Worm (Caenorhabditis elegans) whole organism, L1 larva: ENCODE measurements around the gene rpl-32.
A peak's percentile ranks its signal among the peaks of the same experiment; 100 is the strongest.

ENCODE experiments used
- C04F5.9 ChIP-seq: sonication (generic microtip); optimal IDR thresholded peaks from 2 replicates; lab custom pipeline; 2016; ENCODE audit warnings: missing genetic modification characterization, missing compliant biosample characterization
- C34B4.2 ChIP-seq: sonication (generic microtip); optimal IDR thresholded peaks from 2 replicates; lab custom pipeline; 2017; ENCODE audit warnings: mild to moderate bottlenecking, missing genetic modification characterization, missing compliant biosample characterization
- Y116A8C.19 ChIP-seq: sonication (generic microtip); optimal IDR thresholded peaks from 2 replicates; lab custom pipeline; 2016; ENCODE audit warnings: missing compliant biosample characterization, missing genetic modification characterization, borderline replicate concordance
- aha-1 ChIP-seq: fragments of 150-350 bp; optimal IDR thresholded peaks from 2 replicates; lab custom pipeline; 2014; ENCODE audit warnings: missing biosample characterization, missing genetic modification characterization
- alr-1 ChIP-seq: fragments of 200-800 bp; sonication (Bioruptor generic); optimal IDR thresholded peaks from 2 replicates; lab custom pipeline; 2018; ENCODE audit warnings: borderline replicate concordance, mild to moderate bottlenecking, missing genetic modification characterization, missing compliant biosample characterization
- blmp-1 ChIP-seq: fragments of 150-350 bp; optimal IDR thresholded peaks from 2 replicates; lab custom pipeline; 2014; ENCODE audit warnings: missing biosample characterization, missing genetic modification characterization
- ceh-82 ChIP-seq, 3 experiments: fragments of 150-350 bp in 1 of 3; sonication (generic microtip) in 2 of 3; optimal IDR thresholded peaks; 2 replicates each; lab custom pipeline; 2014 to 2017; ENCODE audit warnings: missing biosample characterization in 3 of 3, missing genetic modification characterization in 3 of 3
- ceh-88 ChIP-seq: fragments of 200-800 bp; sonication (Bioruptor generic); IDR thresholded peaks from 2 replicates; pipeline ENCODE4 v1.3.6; 2022; ENCODE audit warnings: missing genetic modification characterization, missing compliant biosample characterization
- ceh-90 ChIP-seq: sonication (generic microtip); optimal IDR thresholded peaks from 2 replicates; lab custom pipeline; 2016; ENCODE audit warnings: missing genetic modification characterization, missing compliant biosample characterization
- dsc-1 ChIP-seq: sonication (generic microtip); optimal IDR thresholded peaks from 2 replicates; lab custom pipeline; 2016; ENCODE audit warnings: mild to moderate bottlenecking, missing genetic modification characterization, missing compliant biosample characterization
- efl-3 ChIP-seq: fragments of 200-800 bp; sonication (Bioruptor generic); optimal IDR thresholded peaks from 2 replicates; lab custom pipeline; 2018; ENCODE audit warnings: mild to moderate bottlenecking, missing genetic modification characterization, missing compliant biosample characterization
- egl-27 ChIP-seq, 2 experiments: fragments of 150-350 bp in 1 of 2; sonication (generic microtip); optimal IDR thresholded peaks; 3 replicates each; lab custom pipeline; 2017 to 2018; ENCODE audit warnings: missing biosample characterization in 2 of 2, missing genetic modification characterization in 2 of 2, missing genetic modification reagents in 2 of 2
- elt-2 ChIP-seq: sonication (generic microtip); optimal IDR thresholded peaks from 2 replicates; lab custom pipeline; 2016; ENCODE audit warnings: missing genetic modification characterization, mild to moderate bottlenecking, inconsistent platforms, missing compliant biosample characterization, missing genetic modification reagents
- elt-3 ChIP-seq, 6 experiments: fragments of 150-350 bp in 1 of 6; sonication (generic microtip); optimal IDR thresholded peaks; 2 replicates each; lab custom pipeline; 2017 to 2018; ENCODE audit warnings: missing biosample characterization in 6 of 6, missing genetic modification characterization in 6 of 6, inconsistent platforms in 1 of 6
- ets-5 ChIP-seq: fragments of 200-800 bp; sonication (Bioruptor generic); IDR thresholded peaks from 2 replicates; pipeline ENCODE4 v1.3.6; 2022; ENCODE audit warnings: missing genetic modification characterization, missing compliant biosample characterization
- fkh-10 ChIP-seq: sonication (generic microtip); optimal IDR thresholded peaks from 2 replicates; lab custom pipeline; 2017; ENCODE audit warnings: missing biosample characterization, missing genetic modification reagents, missing genetic modification characterization
- grh-1 ChIP-seq: fragments of 200-800 bp; sonication (Bioruptor generic); IDR thresholded peaks from 2 replicates; pipeline ENCODE4 v1.3.6; 2022; ENCODE audit warnings: missing genetic modification reagents, missing genetic modification characterization, missing compliant biosample characterization
- hlh-17 ChIP-seq: fragments of 200-800 bp; sonication (Bioruptor generic); optimal IDR thresholded peaks from 2 replicates; lab custom pipeline; 2018; ENCODE audit warnings: missing genetic modification characterization, mild to moderate bottlenecking, missing compliant biosample characterization, moderate library complexity, borderline replicate concordance
- hlh-4 ChIP-seq: sonication (generic microtip); optimal IDR thresholded peaks from 2 replicates; lab custom pipeline; 2016; ENCODE audit warnings: mild to moderate bottlenecking, missing genetic modification characterization, missing compliant biosample characterization
- irx-1 ChIP-seq: sonication (generic microtip); optimal IDR thresholded peaks from 2 replicates; lab custom pipeline; 2016; ENCODE audit warnings: missing genetic modification characterization, missing compliant biosample characterization
- isw-1 ChIP-seq: fragments of 200-800 bp; sonication (Bioruptor generic); IDR thresholded peaks from 2 replicates; pipeline ENCODE4 v1.3.6; 2022; ENCODE audit warnings: missing genetic modification characterization, missing compliant biosample characterization
- jun-1 ChIP-seq: fragments of 150-350 bp; optimal IDR thresholded peaks from 2 replicates; lab custom pipeline; 2014; ENCODE audit warnings: missing biosample characterization, missing genetic modification reagents, missing genetic modification characterization
- lin-13 ChIP-seq: fragments of 150-350 bp; optimal IDR thresholded peaks from 2 replicates; lab custom pipeline; 2014; ENCODE audit warnings: missing biosample characterization, missing genetic modification reagents, missing genetic modification characterization
- lin-15B ChIP-seq: fragments of 150-350 bp; sonication (generic microtip); optimal IDR thresholded peaks from 3 replicates; lab custom pipeline; 2014; ENCODE audit warnings: missing biosample characterization, missing genetic modification characterization
- mdl-1 ChIP-seq, 2 experiments: fragments of 150-350 bp; optimal IDR thresholded peaks; 2 replicates each; lab custom pipeline; 2014 to 2017; ENCODE audit warnings: missing biosample characterization in 2 of 2, missing genetic modification characterization in 2 of 2, inconsistent platforms in 1 of 2
- mef-2 ChIP-seq: fragments of 150-350 bp; optimal IDR thresholded peaks from 2 replicates; lab custom pipeline; 2014; ENCODE audit warnings: missing biosample characterization, missing genetic modification characterization
- mep-1 ChIP-seq: fragments of 150-350 bp; optimal IDR thresholded peaks from 2 replicates; lab custom pipeline; 2014; ENCODE audit warnings: missing biosample characterization, missing genetic modification characterization
- nhr-20 ChIP-seq: sonication (generic microtip); optimal IDR thresholded peaks from 2 replicates; lab custom pipeline; 2016; ENCODE audit warnings: mild to moderate bottlenecking, missing genetic modification characterization, missing compliant biosample characterization
- nhr-237 ChIP-seq: fragments of 150-350 bp; optimal IDR thresholded peaks from 2 replicates; lab custom pipeline; 2014; ENCODE audit warnings: missing biosample characterization, missing genetic modification characterization
- nhr-28 ChIP-seq: fragments of 150-350 bp; optimal IDR thresholded peaks from 2 replicates; lab custom pipeline; 2014; ENCODE audit warnings: missing biosample characterization, missing genetic modification characterization
- nhr-47 ChIP-seq: sonication (generic microtip); optimal IDR thresholded peaks from 2 replicates; lab custom pipeline; 2016; ENCODE audit warnings: mild to moderate bottlenecking, missing genetic modification characterization, moderate library complexity, missing compliant biosample characterization
- nhr-77 ChIP-seq: fragments of 150-350 bp; optimal IDR thresholded peaks from 2 replicates; lab custom pipeline; 2014; ENCODE audit warnings: missing biosample characterization, missing genetic modification characterization
- nhr-84 ChIP-seq: sonication (generic microtip); optimal IDR thresholded peaks from 2 replicates; lab custom pipeline; 2017; ENCODE audit warnings: missing biosample characterization, missing genetic modification characterization
- nhr-85 ChIP-seq: sonication (generic microtip); peaks from one replicate; lab custom pipeline; 2016; ENCODE audit warnings: missing genetic modification characterization, inconsistent platforms, missing compliant biosample characterization
- nhr-90 ChIP-seq: sonication (generic microtip); optimal IDR thresholded peaks from 2 replicates; lab custom pipeline; 2016; ENCODE audit warnings: mild to moderate bottlenecking, missing genetic modification characterization, missing compliant biosample characterization; ENCODE audit not compliant: poor library complexity
- pag-3 ChIP-seq: sonication (generic microtip); optimal IDR thresholded peaks from 2 replicates; lab custom pipeline; 2017; ENCODE audit warnings: missing genetic modification characterization, mild to moderate bottlenecking, missing compliant biosample characterization, antibody characterized with exemption, borderline replicate concordance; ENCODE audit not compliant: insufficient read depth
- pax-3 ChIP-seq: fragments of 200-800 bp; sonication (Bioruptor generic); optimal IDR thresholded peaks from 2 replicates; lab custom pipeline; 2018; ENCODE audit warnings: mild to moderate bottlenecking, missing genetic modification characterization, moderate library complexity, missing compliant biosample characterization
- pqm-1 ChIP-seq: sonication (generic microtip); optimal IDR thresholded peaks from 3 replicates; lab custom pipeline; 2017; ENCODE audit warnings: missing biosample characterization, missing genetic modification characterization
- rnt-1 ChIP-seq: sonication (generic microtip); optimal IDR thresholded peaks from 2 replicates; lab custom pipeline; 2016; ENCODE audit warnings: mild to moderate bottlenecking, missing genetic modification characterization, moderate library complexity, missing compliant biosample characterization
- skn-1 ChIP-seq: fragments of 150-350 bp; optimal IDR thresholded peaks from 2 replicates; lab custom pipeline; 2014; ENCODE audit warnings: missing biosample characterization, missing genetic modification characterization
- snu-23 ChIP-seq: sonication (generic microtip); optimal IDR thresholded peaks from 2 replicates; lab custom pipeline; 2016; ENCODE audit warnings: missing genetic modification characterization, missing compliant biosample characterization
- sox-4 ChIP-seq: sonication (generic microtip); optimal IDR thresholded peaks from 2 replicates; lab custom pipeline; 2016; ENCODE audit warnings: missing genetic modification characterization, missing compliant biosample characterization
- sptf-1 ChIP-seq: fragments of 150-350 bp; optimal IDR thresholded peaks from 2 replicates; lab custom pipeline; 2014; ENCODE audit warnings: missing biosample characterization, missing genetic modification characterization
- sup-37 ChIP-seq: fragments of 200-800 bp; sonication (Bioruptor generic); optimal IDR thresholded peaks from 2 replicates; lab custom pipeline; 2018; ENCODE audit warnings: mild to moderate bottlenecking, missing genetic modification characterization, missing compliant biosample characterization
- tbx-2 ChIP-seq: sonication (generic microtip); optimal IDR thresholded peaks from 2 replicates; lab custom pipeline; 2016; ENCODE audit warnings: missing genetic modification characterization, missing compliant biosample characterization
- tlp-1 ChIP-seq: fragments of 150-350 bp; optimal IDR thresholded peaks from 2 replicates; lab custom pipeline; 2014; ENCODE audit warnings: missing biosample characterization, missing genetic modification characterization
- unc-130 ChIP-seq: fragments of 150-350 bp; optimal IDR thresholded peaks from 2 replicates; lab custom pipeline; 2017; ENCODE audit warnings: missing biosample characterization, missing genetic modification characterization, inconsistent platforms
- unc-62 ChIP-seq: fragments of 150-350 bp; optimal IDR thresholded peaks from 2 replicates; lab custom pipeline; 2014; ENCODE audit warnings: missing biosample characterization, missing genetic modification reagents, missing genetic modification characterization
- unc-86 ChIP-seq: sonication (generic microtip); optimal IDR thresholded peaks from 2 replicates; lab custom pipeline; 2016; ENCODE audit warnings: missing genetic modification characterization, missing compliant biosample characterization
- vab-15 ChIP-seq: sonication (generic microtip); optimal IDR thresholded peaks from 2 replicates; lab custom pipeline; 2017; ENCODE audit warnings: missing genotype, mild to moderate bottlenecking, missing genetic modification characterization, missing compliant biosample characterization
- zag-1 ChIP-seq: fragments of 150-350 bp; optimal IDR thresholded peaks from 2 replicates; lab custom pipeline; 2014; ENCODE audit warnings: missing biosample characterization, missing genetic modification characterization
- ztf-11 ChIP-seq, 2 experiments: sonication (generic microtip); optimal IDR thresholded peaks; 2 replicates each; lab custom pipeline; 2016 to 2017; ENCODE audit warnings: missing genetic modification characterization in 2 of 2, missing biosample characterization in 1 of 2, missing compliant biosample characterization in 1 of 2
- ztf-4 ChIP-seq: fragments of 150-350 bp; optimal IDR thresholded peaks from 2 replicates; lab custom pipeline; 2014; ENCODE audit warnings: missing biosample characterization, missing genetic modification characterization

Gene rpl-32

ce11 chrII:9099017-9099416 is 42.1 kb upstream of the rpl-32 start, which contains the start of gene T24H10.1 (continued):
- TF ChIP-seq dsc-1 (tag; lab: Kevin White, UChicago): peak; percentile 80
- peak; percentile 20 for TF ChIP-seq sox-4
- peak; percentile 38 for TF ChIP-seq jun-1
- TF ChIP-seq rnt-1 (tag; lab: Kevin White, UChicago): peak; percentile 89
- TF ChIP-seq ztf-4 (tag; lab: Kevin White, UChicago): peak; percentile 36
- TF ChIP-seq nhr-237 (tag; lab: Kevin White, UChicago): no peak
- TF ChIP-seq pqm-1 (tag; lab: Kevin White, UChicago): no peak
- TF ChIP-seq aha-1: no peak
- no peak for TF ChIP-seq fkh-10 (GFP tag; lab: Kevin White, UChicago)
- TF ChIP-seq C04F5.9 (tag; lab: Kevin White, UChicago): peak; percentile 45
- no peak for TF ChIP-seq hlh-17 (GFP tag; lab: Kevin White, UChicago)
- peak; percentile 64 for TF ChIP-seq skn-1 (tag; lab: Kevin White, UChicago)
- peak; percentile 81 for TF ChIP-seq nhr-90 (tag; lab: Kevin White, UChicago)
- TF ChIP-seq nhr-84 (tag; lab: Kevin White, UChicago): no peak
- TF ChIP-seq Y116A8C.19 (tag; lab: Kevin White, UChicago): no peak
- TF ChIP-seq unc-86: peak; percentile 71
- TF ChIP-seq blmp-1 (tag; lab: Kevin White, UChicago): peak; percentile 18
- no peak for TF ChIP-seq C34B4.2 (tag; lab: Kevin White, UChicago)
- TF ChIP-seq irx-1 (tag; lab: Kevin White, UChicago): peak; percentile 75
- TF ChIP-seq unc-62 (GFP tag; lab: Kevin White, UChicago): no peak
- TF ChIP-seq unc-130 (tag; lab: Kevin White, UChicago): peak; percentile 12
- peak; percentile 71 for TF ChIP-seq tbx-2 (tag; lab: Kevin White, UChicago)
- TF ChIP-seq pag-3 (tag; lab: Kevin White, UChicago): peak; percentile 20
- no peak for TF ChIP-seq sptf-1 (tag; lab: Kevin White, UChicago)
- TF ChIP-seq mef-2 (tag; lab: Kevin White, UChicago): peak; percentile 25
- TF ChIP-seq ztf-11 (tag; optimal IDR thresholded peaks at IDR 0.05; lab: Kevin White, UChicago): peak in 1 of 2 experiments; percentile 47
- peak; percentile 89 for TF ChIP-seq mep-1
- TF ChIP-seq nhr-77: peak; percentile 62
- peak; percentile 14 for TF ChIP-seq pax-3 (tag; lab: Kevin White, UChicago)
- no peak for TF ChIP-seq egl-27 (tag; optimal IDR thresholded peaks at IDR 0.05; lab: Kevin White, UChicago)
- peak; percentile 82 for TF ChIP-seq nhr-85 (tag; lab: Kevin White, UChicago)
- TF ChIP-seq ets-5 (GFP tag; lab: Robert Waterston, UW): no peak
- TF ChIP-seq sup-37 (GFP tag; lab: Kevin White, UChicago): peak; percentile 58
- TF ChIP-seq nhr-20 (tag; lab: Kevin White, UChicago): peak; percentile 80
- peak; percentile 67 to 68 (median 67) for TF ChIP-seq ceh-82 (tag; optimal IDR thresholded peaks at IDR 0.05; lab: Kevin White, UChicago)
- peak; percentile 85 for TF ChIP-seq nhr-47 (tag; lab: Kevin White, UChicago)
- no peak for TF ChIP-seq ceh-88
- TF ChIP-seq isw-1 (GFP tag; lab: Robert Waterston, UW): peak; percentile 61
- no peak for TF ChIP-seq tlp-1 (tag; lab: Kevin White, UChicago)
- peak; percentile 45 for TF ChIP-seq lin-13 (GFP tag; lab: Kevin White, UChicago)
- no peak for TF ChIP-seq ceh-90 (tag; lab: Kevin White, UChicago)
- TF ChIP-seq alr-1 (tag; lab: Kevin White, UChicago): no peak
- no peak for TF ChIP-seq zag-1
- peak; percentile 81 for TF ChIP-seq snu-23 (GFP tag; lab: Kevin White, UChicago)
- no peak for TF ChIP-seq hlh-4
- TF ChIP-seq nhr-28 (tag; lab: Kevin White, UChicago): no peak
- TF ChIP-seq efl-3: no peak
- TF ChIP-seq elt-2 (tag; lab: Kevin White, UChicago): peak; percentile 11
- peak in 1 of 2 experiments; percentile 20 for TF ChIP-seq mdl-1 (tag; optimal IDR thresholded peaks at IDR 0.05; lab: Kevin White, UChicago)
- TF ChIP-seq vab-15 (tag; lab: Kevin White, UChicago): no peak
- TF ChIP-seq grh-1: peak; percentile 54
- peak in 1 of 6 experiments; percentile 51 for TF ChIP-seq elt-3 (tag; optimal IDR thresholded peaks at IDR 0.05; lab: Kevin White, UChicago)
- peak; percentile 10 for TF ChIP-seq lin-15B (tag; lab: Kevin White, UChicago)
